Fruit fly (Drosophila melanogaster) whole organism, embryonic: ENCODE measurements around the gene CG5937.

Experiments
- Atf6 ChIP-seq: fragments of 200-800 bp; sonication (Bioruptor generic); IDR thresholded peaks from 2 replicates; pipeline ENCODE4 v1.3.6; 2022; ENCODE audit warnings: missing biosample characterization, missing genetic modification characterization
- CG10321 ChIP-seq: fragments of 200-800 bp; sonication (Bioruptor generic); IDR thresholded peaks from 2 replicates; pipeline ENCODE4 v1.3.6; 2022; ENCODE audit warnings: missing biosample characterization, missing genetic modification characterization
- CG10654 ChIP-seq: fragments of 200-800 bp; sonication (Bioruptor generic); optimal IDR thresholded peaks from 2 replicates; lab custom pipeline; 2016; ENCODE audit warnings: missing biosample characterization, missing genetic modification characterization
- CG12155 ChIP-seq: fragments of 200-800 bp; sonication (Bioruptor generic); optimal IDR thresholded peaks from 3 replicates; lab custom pipeline; 2016; ENCODE audit warnings: missing biosample characterization, missing genetic modification characterization
- CG12299 ChIP-seq: fragments of 200-800 bp; sonication (Bioruptor generic); optimal IDR thresholded peaks from 2 replicates; lab custom pipeline; 2018; ENCODE audit warnings: missing biosample characterization, mild to moderate bottlenecking, missing genetic modification characterization
- CG12659 ChIP-seq: fragments of 200-800 bp; sonication (Bioruptor generic); optimal IDR thresholded peaks from 3 replicates; lab custom pipeline; 2017; ENCODE audit warnings: mild to moderate bottlenecking, missing biosample characterization, missing genetic modification reagents, missing genetic modification characterization
- CG30431 ChIP-seq: fragments of 200-800 bp; sonication (Bioruptor generic); optimal IDR thresholded peaks from 2 replicates; lab custom pipeline; 2017; ENCODE audit warnings: missing biosample characterization, missing genetic modification characterization
- CG31365 ChIP-seq: fragments of 200-800 bp; sonication (Bioruptor generic); optimal IDR thresholded peaks from 2 replicates; lab custom pipeline; 2018; ENCODE audit warnings: missing biosample characterization, mild to moderate bottlenecking, missing genetic modification characterization
- CG31388 ChIP-seq: fragments of 200-800 bp; sonication (Bioruptor generic); optimal IDR thresholded peaks from 2 replicates; lab custom pipeline; 2016; ENCODE audit warnings: missing biosample characterization, missing genetic modification characterization
- CG7271 ChIP-seq: fragments of 200-800 bp; sonication (Bioruptor generic); optimal IDR thresholded peaks from 2 replicates; lab custom pipeline; 2018; ENCODE audit warnings: missing biosample characterization, mild to moderate bottlenecking, missing genetic modification characterization, moderate library complexity
- CG8944 ChIP-seq: fragments of 200-800 bp; sonication (Bioruptor generic); optimal IDR thresholded peaks from 3 replicates; lab custom pipeline; 2016; ENCODE audit warnings: missing biosample characterization, missing genetic modification characterization
- CG9727 ChIP-seq: fragments of 200-800 bp; sonication (Bioruptor generic); optimal IDR thresholded peaks from 3 replicates; lab custom pipeline; 2017; ENCODE audit warnings: missing biosample characterization, mild to moderate bottlenecking, missing genetic modification characterization
- D19B ChIP-seq: fragments of 200-800 bp; sonication (Bioruptor generic); optimal IDR thresholded peaks from 2 replicates; lab custom pipeline; 2017; ENCODE audit warnings: missing biosample characterization, mild to moderate bottlenecking, missing genetic modification characterization
- Dref ChIP-seq: fragments of 200-800 bp; sonication (Bioruptor generic); IDR thresholded peaks from 2 replicates; pipeline ENCODE4 v1.3.6; 2022; ENCODE audit warnings: missing biosample characterization, missing genetic modification characterization
- Hand ChIP-seq: fragments of 200-800 bp; sonication (Bioruptor generic); optimal IDR thresholded peaks from 2 replicates; lab custom pipeline; 2017; ENCODE audit warnings: mild to moderate bottlenecking, missing biosample characterization, missing genetic modification reagents, missing genetic modification characterization
- Lim3 ChIP-seq: fragments of 200-800 bp; sonication (Bioruptor generic); IDR thresholded peaks from 2 replicates; pipeline ENCODE4 v1.3.6; 2022; ENCODE audit warnings: missing biosample characterization, missing genetic modification characterization
- Optix ChIP-seq: fragments of 200-800 bp; sonication (Bioruptor generic); IDR thresholded peaks from 3 replicates; pipeline ENCODE4 v1.3.6; 2022; ENCODE audit warnings: missing biosample characterization, missing genetic modification characterization
- PHDP ChIP-seq: fragments of 200-800 bp; sonication (Bioruptor generic); optimal IDR thresholded peaks from 3 replicates; lab custom pipeline; 2018; ENCODE audit warnings: missing biosample characterization, mild to moderate bottlenecking, missing genetic modification characterization, moderate library complexity
- Sox102F ChIP-seq: fragments of 200-800 bp; sonication (Bioruptor generic); optimal IDR thresholded peaks from 2 replicates; lab custom pipeline; 2018; ENCODE audit warnings: missing biosample characterization, mild to moderate bottlenecking, missing genetic modification characterization, moderate library complexity
- Ssrp ChIP-seq: fragments of 200-800 bp; sonication (Bioruptor generic); optimal IDR thresholded peaks from 2 replicates; lab custom pipeline; 2018; ENCODE audit warnings: missing biosample characterization, mild to moderate bottlenecking, missing genetic modification characterization, moderate library complexity
- TFAM ChIP-seq: fragments of 200-800 bp; sonication (Bioruptor generic); optimal IDR thresholded peaks from 2 replicates; lab custom pipeline; 2017; ENCODE audit warnings: missing biosample characterization, missing genetic modification characterization, inconsistent platforms
- abd-A ChIP-seq: fragments of 200-800 bp; sonication (Bioruptor generic); optimal IDR thresholded peaks from 3 replicates; lab custom pipeline; 2019; ENCODE audit warnings: missing biosample characterization, mild to moderate bottlenecking, missing genetic modification characterization, moderate library complexity
- ara ChIP-seq: fragments of 200-800 bp; sonication (Bioruptor generic); IDR thresholded peaks from 2 replicates; pipeline ENCODE4 v1.3.6; 2022; ENCODE audit warnings: missing biosample characterization, missing genetic modification characterization
- bab2 ChIP-seq: fragments of 200-800 bp; sonication (Bioruptor generic); optimal IDR thresholded peaks from 2 replicates; lab custom pipeline; 2016; ENCODE audit warnings: missing biosample characterization, missing genetic modification characterization
- corto ChIP-seq: fragments of 200-800 bp; sonication (Bioruptor generic); optimal IDR thresholded peaks from 2 replicates; lab custom pipeline; 2016; ENCODE audit warnings: missing biosample characterization, mild to moderate bottlenecking, missing genetic modification characterization, moderate library complexity
- dm ChIP-seq: fragments of 200-800 bp; sonication (Bioruptor generic); optimal IDR thresholded peaks from 3 replicates; lab custom pipeline; 2016; ENCODE audit warnings: missing biosample characterization, missing genetic modification characterization
- dmrt99B ChIP-seq: fragments of 200-800 bp; sonication (Bioruptor generic); optimal IDR thresholded peaks from 2 replicates; lab custom pipeline; 2018; ENCODE audit warnings: missing biosample characterization, mild to moderate bottlenecking, missing genetic modification characterization, moderate library complexity
- ems ChIP-seq: fragments of 200-800 bp; sonication (Bioruptor generic); optimal IDR thresholded peaks from 3 replicates; lab custom pipeline; 2016; ENCODE audit warnings: missing biosample characterization, missing genetic modification characterization
- exex ChIP-seq: fragments of 200-800 bp; sonication (Bioruptor generic); optimal IDR thresholded peaks from 4 replicates; lab custom pipeline; 2018; ENCODE audit warnings: missing biosample characterization, mild to moderate bottlenecking, missing genetic modification characterization, moderate library complexity
- fd102C ChIP-seq: fragments of 200-800 bp; sonication (Bioruptor generic); optimal IDR thresholded peaks from 2 replicates; lab custom pipeline; 2018; ENCODE audit warnings: missing biosample characterization, mild to moderate bottlenecking, missing genetic modification characterization, moderate library complexity
- fd64A ChIP-seq: fragments of 200-800 bp; sonication (Bioruptor generic); optimal IDR thresholded peaks from 3 replicates; lab custom pipeline; 2018; ENCODE audit warnings: missing biosample characterization, mild to moderate bottlenecking, missing genetic modification characterization
- grn ChIP-seq: fragments of 200-800 bp; sonication (Bioruptor generic); optimal IDR thresholded peaks from 3 replicates; lab custom pipeline; 2017; ENCODE audit warnings: missing biosample characterization, missing genetic modification characterization
- inv ChIP-seq: fragments of 200-800 bp; sonication (Bioruptor generic); IDR thresholded peaks from 2 replicates; pipeline ENCODE4 v1.3.6; 2022; ENCODE audit warnings: missing biosample characterization, missing genetic modification characterization; ENCODE audit not compliant: partially characterized antibody
- jumu ChIP-seq: fragments of 200-800 bp; sonication (Bioruptor generic); optimal IDR thresholded peaks from 3 replicates; lab custom pipeline; 2016; ENCODE audit warnings: missing biosample characterization, missing genetic modification characterization
- pho ChIP-seq: fragments of 200-800 bp; sonication (Bioruptor generic); optimal IDR thresholded peaks from 2 replicates; lab custom pipeline; 2016; ENCODE audit warnings: missing biosample characterization, missing genetic modification characterization
- phol ChIP-seq: fragments of 200-800 bp; sonication (Bioruptor generic); optimal IDR thresholded peaks from 3 replicates; lab custom pipeline; 2018; ENCODE audit warnings: missing biosample characterization, mild to moderate bottlenecking, missing genetic modification characterization, moderate library complexity
- prd ChIP-seq, 3 experiments: fragments of >200 bp in 2 of 3; fragments of 200-800 bp in 1 of 3; sonication (Bioruptor generic) in 1 of 3; optimal IDR thresholded peaks in 2 of 3; IDR thresholded peaks in 1 of 3; 2 replicates in 2 of 3; 3 replicates in 1 of 3; pipeline versions ENCODE4 v1.3.6 to Lab custom; 2017 to 2022; ENCODE audit warnings: missing biosample characterization in 1 of 3, missing genetic modification characterization in 1 of 3
- ro ChIP-seq: fragments of 200-800 bp; sonication (Bioruptor generic); IDR thresholded peaks from 2 replicates; pipeline ENCODE4 v1.3.6; 2022; ENCODE audit warnings: missing biosample characterization, missing genetic modification characterization
- sd ChIP-seq: fragments of 200-800 bp; sonication (Bioruptor generic); optimal IDR thresholded peaks from 3 replicates; lab custom pipeline; 2018; ENCODE audit warnings: missing biosample characterization, mild to moderate bottlenecking, missing genetic modification characterization, moderate library complexity
- sqz ChIP-seq: fragments of 200-800 bp; sonication (Bioruptor generic); optimal IDR thresholded peaks from 3 replicates; lab custom pipeline; 2018; ENCODE audit warnings: missing biosample characterization, mild to moderate bottlenecking, missing genetic modification characterization
- sr ChIP-seq: fragments of 200-800 bp; sonication (Bioruptor generic); IDR thresholded peaks from 3 replicates; pipeline ENCODE4 v1.3.6; 2022; ENCODE audit warnings: missing biosample characterization, missing genetic modification characterization
- tin ChIP-seq: fragments of 200-800 bp; sonication (Bioruptor generic); optimal IDR thresholded peaks from 3 replicates; lab custom pipeline; 2016; ENCODE audit warnings: missing biosample characterization, missing genetic modification characterization
- tup ChIP-seq: fragments of 200-800 bp; sonication (Bioruptor generic); optimal IDR thresholded peaks from 2 replicates; lab custom pipeline; 2016; ENCODE audit warnings: missing biosample characterization, mild to moderate bottlenecking, missing genetic modification characterization, moderate library complexity

The CG5937 gene

dm6 chrX:6003830-6004229 is 36.0 kb upstream of the CG5937 start (continued):
- TF ChIP-seq phol (tag; lab: Kevin White, UChicago) (peak; percentile 30), prd (optimal IDR thresholded peaks at IDR 0.05; lab: Kevin White, UChicago) (no peak), prd (GFP tag; IDR thresholded peaks at IDR 0.05; lab: Robert Waterston, UW) (no peak), Optix (GFP tag; lab: Robert Waterston, UW) (no peak), Hand (GFP tag; lab: Kevin White, UChicago) (no peak), fd102C (GFP tag; lab: Kevin White, UChicago) (no peak), tin (GFP tag; lab: Kevin White, UChicago) (no peak), bab2 (GFP tag; lab: Kevin White, UChicago) (no peak), ro (GFP tag; lab: Robert Waterston, UW) (no peak), fd64A (GFP tag; lab: Kevin White, UChicago) (no peak), CG10321 (GFP tag; lab: Robert Waterston, UW) (no peak), CG8944 (GFP tag; lab: Kevin White, UChicago) (no peak), Sox102F (GFP tag; lab: Kevin White, UChicago) (peak; percentile 10), CG9727 (GFP tag; lab: Kevin White, UChicago) (no peak), TFAM (GFP tag; lab: Kevin White, UChicago) (no peak), CG31365 (tag; lab: Kevin White, UChicago) (no peak), ems (GFP tag; lab: Kevin White, UChicago) (no peak), Atf6 (GFP tag; lab: Robert Waterston, UW) (no peak), Ssrp (tag; lab: Kevin White, UChicago) (no peak), PHDP (tag; lab: Kevin White, UChicago) (no peak), CG30431 (GFP tag; lab: Kevin White, UChicago) (no peak), CG12659 (GFP tag; lab: Kevin White, UChicago) (no peak), CG10654 (GFP tag; lab: Kevin White, UChicago) (no peak), jumu (no peak), pho (GFP tag; lab: Kevin White, UChicago) (no peak), tup (GFP tag; lab: Kevin White, UChicago) (no peak), corto (no peak), dmrt99B (tag; lab: Kevin White, UChicago) (no peak), D19B (GFP tag; lab: Kevin White, UChicago) (no peak), ara (GFP tag; lab: Robert Waterston, UW) (peak; percentile 23; the same call in 1 of the 2 replicates), Dref (GFP tag; lab: Robert Waterston, UW) (no peak), CG12299 (no peak), Lim3 (no peak), CG31388 (GFP tag; lab: Kevin White, UChicago) (no peak), dm (no peak), CG12155 (no peak)
- TF ChIP-seq, all 482 proteins: peak for 31

- peak; percentile 67; the same call in 2 of the 3 replicates for TF ChIP-seq sr (GFP tag; lab: Robert Waterston, UW)
- TF ChIP-seq CG7271 (tag; lab: Kevin White, UChicago) = no peak
These were observed 32.3 kb upstream of the CG5937 start for dm6 chrX:6007502-6007901.

dm6 chrX:6010539-6011268 is 29.1 kb upstream of the CG5937 start:
- TF ChIP-seq sqz (GFP tag; lab: Kevin White, UChicago) (peak; percentile 4), grn (GFP tag; lab: Kevin White, UChicago) (peak; percentile 93), abd-A (peak; percentile 60), exex (tag; lab: Kevin White, UChicago) (peak; percentile 37), sd (tag; lab: Kevin White, UChicago) (peak; percentile 17), inv (GFP tag; lab: Robert Waterston, UW) (no peak)
